Worm (Caenorhabditis elegans): ENCODE measurements around the gene mpdu-1.
"Not testable (repeated sequence)": the region's sequence is repeated elsewhere in the genome, so short reads cannot be mapped to it uniquely, and the experiment has no call there.

ce11 chrV:8340924-8341323 lies 18.0 kb downstream of the mpdu-1 start, which contains the start of gene C08D8.7:
- TF ChIP-seq cog-1 (tag; optimal IDR thresholded peaks at IDR 0.05); flt-1 (GFP tag; IDR thresholded peaks at IDR 0.05); T22C8.4 (GFP tag; IDR thresholded peaks at IDR 0.05); klf-2 (GFP tag; conservative IDR thresholded peaks at IDR 0.05); ztf-29 (GFP tag; IDR thresholded peaks at IDR 0.05); ref-1 (GFP tag; conservative IDR thresholded peaks at IDR 0.05); ztf-23 (GFP tag; IDR thresholded peaks at IDR 0.05): not testable (repeated sequence)

All from whole organism, midembryonic.